Worm (Caenorhabditis elegans) whole organism, young adult: ENCODE measurements around the gene T25E4.2.
"Not testable (repeated sequence)": the region's sequence is repeated elsewhere in the genome, so short reads cannot be mapped to it uniquely, and the experiment has no call there.

ENCODE experiments used
- B0035.1 ChIP-seq: sonication (generic microtip); optimal IDR thresholded peaks from 2 replicates; lab custom pipeline; 2016; ENCODE audit warnings: missing genetic modification characterization, mild to moderate bottlenecking, missing compliant biosample characterization, missing genotype, missing genetic modification reagents
- F23B12.7 ChIP-seq: sonication (generic microtip); optimal IDR thresholded peaks from 2 replicates; lab custom pipeline; 2017; ENCODE audit warnings: missing genetic modification characterization, mild to moderate bottlenecking, missing compliant biosample characterization, antibody characterized with exemption, moderate library complexity; ENCODE audit not compliant: insufficient read depth
- F52B5.7 ChIP-seq: sonication (generic microtip); optimal IDR thresholded peaks from 2 replicates; lab custom pipeline; 2016; ENCODE audit warnings: mild to moderate bottlenecking, missing genetic modification characterization, missing compliant biosample characterization
- T07F8.4 ChIP-seq: sonication (generic microtip); optimal IDR thresholded peaks from 2 replicates; lab custom pipeline; 2016; ENCODE audit warnings: mild to moderate bottlenecking, missing genetic modification characterization, moderate library complexity, missing compliant biosample characterization
- T26A5.8 ChIP-seq: sonication (generic microtip); optimal IDR thresholded peaks from 2 replicates; lab custom pipeline; 2016; ENCODE audit warnings: missing genetic modification characterization, missing compliant biosample characterization
- Y53G8AR.9 ChIP-seq: fragments of 200-800 bp; sonication (Bioruptor generic); conservative IDR thresholded peaks from 2 replicates; pipeline ENCODE4 v1.3.6; 2022; ENCODE audit warnings: missing genetic modification reagents, missing genetic modification characterization, missing compliant biosample characterization
- aptf-2 ChIP-seq: fragments of 200-800 bp; sonication (Bioruptor generic); conservative IDR thresholded peaks from 2 replicates; pipeline ENCODE4 v1.3.6; 2022; ENCODE audit warnings: missing genetic modification reagents, missing genetic modification characterization, missing compliant biosample characterization
- atf-7 ChIP-seq: sonication (generic microtip); optimal IDR thresholded peaks from 2 replicates; lab custom pipeline; 2017; ENCODE audit warnings: mild to moderate bottlenecking, missing genetic modification characterization, missing compliant biosample characterization
- athp-1 ChIP-seq: sonication (generic microtip); optimal IDR thresholded peaks from 2 replicates; lab custom pipeline; 2017; ENCODE audit warnings: mild to moderate bottlenecking, missing genetic modification characterization, missing compliant biosample characterization
- attf-3 ChIP-seq: fragments of 200-800 bp; sonication (Bioruptor generic); conservative IDR thresholded peaks from 2 replicates; pipeline ENCODE4 v1.3.6; 2022; ENCODE audit warnings: missing genetic modification reagents, missing genetic modification characterization, missing compliant biosample characterization
- attf-5 ChIP-seq: fragments of 200-800 bp; sonication (Bioruptor generic); optimal IDR thresholded peaks from 2 replicates; lab custom pipeline; 2018; ENCODE audit warnings: mild to moderate bottlenecking, missing genetic modification characterization, missing compliant biosample characterization
- bed-2 ChIP-seq: fragments of 200-800 bp; sonication (Bioruptor generic); IDR thresholded peaks from 2 replicates; pipeline ENCODE4 v1.3.6; 2022; ENCODE audit warnings: missing genetic modification reagents, missing genetic modification characterization, missing compliant biosample characterization
- ceh-79 ChIP-seq: sonication (generic microtip); optimal IDR thresholded peaks from 2 replicates; lab custom pipeline; 2017; ENCODE audit warnings: mild to moderate bottlenecking, missing genetic modification characterization, missing compliant biosample characterization
- die-1 ChIP-seq: sonication (generic microtip); optimal IDR thresholded peaks from 2 replicates; lab custom pipeline; 2016; ENCODE audit warnings: missing genotype, mild to moderate bottlenecking, missing genetic modification characterization, missing compliant biosample characterization
- dpl-1 ChIP-seq: fragments of 150-350 bp; optimal IDR thresholded peaks from 2 replicates; lab custom pipeline; 2014; ENCODE audit warnings: missing biosample characterization, missing genetic modification reagents, missing genetic modification characterization
- efl-1 ChIP-seq: fragments of 150-350 bp; optimal IDR thresholded peaks from 2 replicates; lab custom pipeline; 2014; ENCODE audit warnings: missing biosample characterization, missing genetic modification reagents, missing genetic modification characterization
- fkh-3 ChIP-seq: sonication (generic microtip); optimal IDR thresholded peaks from 2 replicates; lab custom pipeline; 2016; ENCODE audit warnings: mild to moderate bottlenecking, missing genetic modification characterization, missing compliant biosample characterization
- hlh-12 ChIP-seq: sonication (generic microtip); optimal IDR thresholded peaks from 2 replicates; lab custom pipeline; 2016; ENCODE audit warnings: missing genetic modification characterization, missing compliant biosample characterization
- hlh-26 ChIP-seq: fragments of 200-800 bp; sonication (Bioruptor generic); conservative IDR thresholded peaks from 2 replicates; pipeline ENCODE4 v1.3.6; 2022; ENCODE audit warnings: missing genetic modification reagents, missing genetic modification characterization, missing compliant biosample characterization
- hsf-1 ChIP-seq: fragments of 200-800 bp; sonication (Bioruptor generic); IDR thresholded peaks from 2 replicates; pipeline ENCODE4 v1.3.6; 2022; ENCODE audit warnings: missing genetic modification reagents, missing genetic modification characterization, missing compliant biosample characterization
- lin-35 ChIP-seq, 3 experiments: fragments of 150-350 bp in 2 of 3; sonication (generic microtip) in 1 of 3; optimal IDR thresholded peaks; 2 replicates each; lab custom pipeline; 2014 to 2018; ENCODE audit warnings: missing biosample characterization in 3 of 3, missing genetic modification characterization in 3 of 3, missing genetic modification reagents in 3 of 3
- lin-40 ChIP-seq: sonication (generic microtip); optimal IDR thresholded peaks from 2 replicates; lab custom pipeline; 2016; ENCODE audit warnings: missing genetic modification characterization, mild to moderate bottlenecking, missing compliant biosample characterization, missing genotype, missing genetic modification reagents
- lir-1 ChIP-seq: fragments of 200-800 bp; sonication (Bioruptor generic); conservative IDR thresholded peaks from 2 replicates; pipeline ENCODE4 v1.3.6; 2022; ENCODE audit warnings: missing genetic modification reagents, missing genetic modification characterization, missing compliant biosample characterization
- mes-4 ChIP-seq: sonication (generic microtip); optimal IDR thresholded peaks from 2 replicates; lab custom pipeline; 2016; ENCODE audit warnings: missing genotype, missing genetic modification characterization, missing compliant biosample characterization
- mxl-1 ChIP-seq: sonication (generic microtip); optimal IDR thresholded peaks from 2 replicates; lab custom pipeline; 2016; ENCODE audit warnings: missing genetic modification characterization, missing compliant biosample characterization
- nfyb-1 ChIP-seq: fragments of 200-800 bp; sonication (Bioruptor generic); IDR thresholded peaks from 2 replicates; pipeline ENCODE4 v1.3.6; 2022; ENCODE audit warnings: missing genetic modification reagents, missing genetic modification characterization, missing compliant biosample characterization
- pha-4 ChIP-seq: fragments of 150-350 bp; sonication (generic microtip); optimal IDR thresholded peaks from 2 replicates; lab custom pipeline; 2014; ENCODE audit warnings: missing biosample characterization, missing genetic modification reagents, missing genetic modification characterization
- rcor-1 ChIP-seq: fragments of 200-800 bp; sonication (Bioruptor generic); IDR thresholded peaks from 2 replicates; pipeline ENCODE4 v1.3.6; 2022; ENCODE audit warnings: missing genetic modification reagents, missing genetic modification characterization, missing compliant biosample characterization
- sea-2 ChIP-seq: fragments of 200-800 bp; sonication (Bioruptor generic); IDR thresholded peaks from 2 replicates; pipeline ENCODE4 v1.3.6; 2022; ENCODE audit warnings: missing genetic modification characterization, missing compliant biosample characterization
- snpc-1.3 ChIP-seq: sonication (generic microtip); optimal IDR thresholded peaks from 2 replicates; lab custom pipeline; 2017; ENCODE audit warnings: missing genetic modification characterization, mild to moderate bottlenecking, missing compliant biosample characterization, antibody characterized with exemption, moderate library complexity, missing genotype, missing genetic modification reagents; ENCODE audit not compliant: insufficient read depth
- snpc-4 ChIP-seq, 5 experiments: fragments of 150-350 bp in 1 of 5; sonication (generic microtip) in 4 of 5; optimal IDR thresholded peaks; 2 replicates each; lab custom pipeline; 2014 to 2018; ENCODE audit warnings: missing genetic modification characterization in 5 of 5, missing biosample characterization in 3 of 5, antibody characterized with exemption in 2 of 5, mild to moderate bottlenecking in 2 of 5, missing compliant biosample characterization in 2 of 5, missing genotype in 2 of 5, moderate library complexity in 2 of 5, missing genetic modification reagents in 1 of 5
- somi-1 ChIP-seq: fragments of 200-800 bp; sonication (Bioruptor generic); optimal IDR thresholded peaks from 2 replicates; lab custom pipeline; 2018; ENCODE audit warnings: mild to moderate bottlenecking, missing genetic modification characterization, missing compliant biosample characterization
- tbp1 ChIP-seq: fragments of 200-800 bp; sonication (Bioruptor generic); optimal IDR thresholded peaks from 2 replicates; lab custom pipeline; 2018; ENCODE audit warnings: mild to moderate bottlenecking, missing genetic modification characterization, missing compliant biosample characterization
- tbx-9 ChIP-seq: sonication (generic microtip); optimal IDR thresholded peaks from 2 replicates; lab custom pipeline; 2016; ENCODE audit warnings: borderline replicate concordance, missing genetic modification characterization, inconsistent platforms, missing compliant biosample characterization
- xnd-1 ChIP-seq: sonication (generic microtip); optimal IDR thresholded peaks from 2 replicates; lab custom pipeline; 2016; ENCODE audit warnings: missing genotype, missing genetic modification reagents, missing genetic modification characterization, missing compliant biosample characterization
- ztf-26 ChIP-seq: sonication (generic microtip); optimal IDR thresholded peaks from 2 replicates; lab custom pipeline; 2017; ENCODE audit warnings: missing genetic modification characterization, missing compliant biosample characterization
- ztf-28 ChIP-seq: fragments of 200-800 bp; sonication (Bioruptor generic); IDR thresholded peaks from 2 replicates; pipeline ENCODE4 v1.3.6; 2022; ENCODE audit warnings: missing genetic modification reagents, missing genetic modification characterization, missing compliant biosample characterization
- ztf-6 ChIP-seq: fragments of 200-800 bp; sonication (Bioruptor generic); IDR thresholded peaks from 2 replicates; pipeline ENCODE4 v1.3.6; 2022; ENCODE audit warnings: missing genetic modification reagents, missing genetic modification characterization, missing compliant biosample characterization

Gene T25E4.2

ce11 chrII:5540113-5540512 lies 42.1 kb downstream of the T25E4.2 start, which contains the start of gene hlh-27:
TSS of gene hlh-27 (minus strand) at chrII:5540213.
- TF ChIP-seq hlh-12 (tag; lab: Kevin White, UChicago); lin-35 (GFP tag; optimal IDR thresholded peaks at IDR 0.05; lab: Kevin White, UChicago); athp-1 (tag; lab: Kevin White, UChicago): not testable (repeated sequence)

ce11 chrII:5537524-5537923 lies 44.7 kb downstream of the T25E4.2 start, which contains the start of gene C17C3.11:
TSS of gene C17C3.11 (plus strand) at chrII:5537824.
- TF ChIP-seq atf-7 (tag; lab: Kevin White, UChicago): no peak
- no peak for TF ChIP-seq tbx-9 (tag; lab: Kevin White, UChicago)
- no peak for TF ChIP-seq pha-4 (tag; lab: Kevin White, UChicago)
- no peak for TF ChIP-seq F23B12.7 (tag; lab: Kevin White, UChicago)
- TF ChIP-seq ztf-28 (GFP tag; lab: Robert Waterston, UW): no peak
- no peak for TF ChIP-seq fkh-3 (tag; lab: Kevin White, UChicago)
- TF ChIP-seq nfyb-1 (GFP tag; lab: Robert Waterston, UW): no peak
- TF ChIP-seq snpc-4 (GFP tag; optimal IDR thresholded peaks at IDR 0.05; lab: Kevin White, UChicago): no peak
- no peak for TF ChIP-seq snpc-4 (tag; optimal IDR thresholded peaks at IDR 0.05; lab: Kevin White, UChicago)
- TF ChIP-seq rcor-1 (GFP tag; lab: Robert Waterston, UW): no peak
- TF ChIP-seq, all 124 proteins: peak for 0

- TF ChIP-seq T07F8.4 (tag; lab: Kevin White, UChicago) (no peak), lir-1 (GFP tag; lab: Robert Waterston, UW) (no peak), aptf-2 (GFP tag; lab: Robert Waterston, UW) (no peak), efl-1 (no peak), attf-3 (GFP tag; lab: Robert Waterston, UW) (peak; percentile 39; the same call in 1 of the 2 replicates), tbp1 (GFP tag; lab: Kevin White, UChicago) (no peak), attf-5 (GFP tag; lab: Kevin White, UChicago) (no peak)
Measured at ce11 chrII:5537078-5537477, 45.1 kb downstream of the T25E4.2 start.

ce11 chrII:5534939-5535338 lies 47.3 kb downstream of the T25E4.2 start, which contains the start of gene hlh-25:
TSS of gene hlh-25 (plus strand) at chrII:5535239.
- TF ChIP-seq dpl-1 (GFP tag; lab: Kevin White, UChicago); bed-2 (GFP tag; lab: Robert Waterston, UW); hsf-1 (GFP tag; lab: Robert Waterston, UW): not testable (repeated sequence)

- TF ChIP-seq lin-40 (tag; lab: Kevin White, UChicago): no peak
- TF ChIP-seq snpc-4 (GFP tag; optimal IDR thresholded peaks at IDR 0.05; lab: Kevin White, UChicago): no peak
- TF ChIP-seq snpc-4 (tag; optimal IDR thresholded peaks at IDR 0.05; lab: Kevin White, UChicago): no peak
- TF ChIP-seq mes-4 (tag; lab: Kevin White, UChicago): no peak
- no peak for TF ChIP-seq xnd-1 (tag; lab: Kevin White, UChicago)
- TF ChIP-seq, all 124 proteins: peak for 0
Measured at ce11 chrII:5533642-5534041, 48.6 kb downstream of the T25E4.2 start, which contains the start of gene hlh-26. TSS of gene hlh-26 (minus strand) at chrII:5533742.

DNA sequence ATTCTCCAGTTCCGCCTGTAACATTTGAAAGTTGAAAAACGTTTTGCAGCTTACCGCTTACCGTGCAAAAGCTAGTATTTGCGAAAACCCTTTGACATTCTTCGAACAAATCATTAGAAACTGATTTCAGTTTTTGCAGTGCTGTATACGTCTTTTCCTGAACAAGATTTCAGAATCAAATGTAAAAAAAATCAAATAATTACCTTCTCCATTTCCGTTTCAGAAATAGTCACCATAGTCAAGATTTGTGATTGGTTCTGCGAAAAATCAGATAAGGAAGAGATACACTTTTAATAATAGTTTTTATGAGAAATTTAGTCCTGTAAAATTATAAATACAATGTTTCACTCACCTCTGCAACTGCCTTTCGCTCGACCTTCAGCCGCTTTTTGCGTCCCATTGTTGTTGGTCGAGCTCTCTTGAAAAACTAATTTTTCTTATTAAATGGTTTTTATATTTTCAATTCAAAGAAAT lies 50.3 kb downstream of the T25E4.2 start, which contains the start of gene C17C3.9:
C17C3.9 (minus strand) TSS at position 424 of the 474 bp plus-strand sequence.
- no peak for TF ChIP-seq mxl-1 (tag; lab: Kevin White, UChicago)
- no peak for TF ChIP-seq ceh-79 (tag; lab: Kevin White, UChicago)
- no peak for TF ChIP-seq F52B5.7
- no peak for TF ChIP-seq Y53G8AR.9
- TF ChIP-seq tbp1 (GFP tag; lab: Kevin White, UChicago): no peak
- TF ChIP-seq snpc-1.3: no peak
- no peak for TF ChIP-seq athp-1 (tag; lab: Kevin White, UChicago)
- no peak for TF ChIP-seq ztf-26
- no peak for TF ChIP-seq B0035.1 (tag; lab: Kevin White, UChicago)
- no peak for TF ChIP-seq ztf-6 (GFP tag; lab: Robert Waterston, UW)
- no peak for TF ChIP-seq die-1 (tag; lab: Kevin White, UChicago)
- TF ChIP-seq tbx-9 (tag; lab: Kevin White, UChicago): no peak
- TF ChIP-seq T26A5.8 (tag; lab: Kevin White, UChicago): no peak
- no peak for TF ChIP-seq sea-2 (GFP tag; lab: Robert Waterston, UW)
- TF ChIP-seq somi-1 (GFP tag; lab: Kevin White, UChicago): no peak
- no peak for TF ChIP-seq hlh-26 (GFP tag; lab: Robert Waterston, UW)
